Worm (Caenorhabditis elegans): ENCODE data around the gene F33C8.2.

- TF ChIP-seq ZK337.2 (GFP tag; IDR thresholded peaks at IDR 0.05) (no peak), rbr-2 (tag; optimal IDR thresholded peaks at IDR 0.05) (no peak), mdt-29 (GFP tag; IDR thresholded peaks at IDR 0.05) (no peak), zip-11 (GFP tag; IDR thresholded peaks at IDR 0.05) (no peak), lin-39 (tag; optimal IDR thresholded peaks at IDR 0.05) (no peak), mxl-3 (GFP tag; optimal IDR thresholded peaks at IDR 0.05) (no peak), ZK546.5 (tag; optimal IDR thresholded peaks at IDR 0.05) (no peak), hlh-30 (tag; optimal IDR thresholded peaks at IDR 0.05; ENCODE audit: insufficient read depth) (no peak), unc-62 (GFP tag; optimal IDR thresholded peaks at IDR 0.05 in 1 of 2) (peak in 1 of 2 experiments; percentile 80), unc-62 (tag; optimal IDR thresholded peaks at IDR 0.05) (no peak), daf-19 (GFP tag; conservative IDR thresholded peaks at IDR 0.05) (no peak)
Measured at ce11 chrX:14699866-14700265, 21.3 kb upstream of the F33C8.2 start, which contains the start of gene hch-1.
